Worm (Caenorhabditis elegans): ENCODE results near the gene mrp-6.

DNA sequence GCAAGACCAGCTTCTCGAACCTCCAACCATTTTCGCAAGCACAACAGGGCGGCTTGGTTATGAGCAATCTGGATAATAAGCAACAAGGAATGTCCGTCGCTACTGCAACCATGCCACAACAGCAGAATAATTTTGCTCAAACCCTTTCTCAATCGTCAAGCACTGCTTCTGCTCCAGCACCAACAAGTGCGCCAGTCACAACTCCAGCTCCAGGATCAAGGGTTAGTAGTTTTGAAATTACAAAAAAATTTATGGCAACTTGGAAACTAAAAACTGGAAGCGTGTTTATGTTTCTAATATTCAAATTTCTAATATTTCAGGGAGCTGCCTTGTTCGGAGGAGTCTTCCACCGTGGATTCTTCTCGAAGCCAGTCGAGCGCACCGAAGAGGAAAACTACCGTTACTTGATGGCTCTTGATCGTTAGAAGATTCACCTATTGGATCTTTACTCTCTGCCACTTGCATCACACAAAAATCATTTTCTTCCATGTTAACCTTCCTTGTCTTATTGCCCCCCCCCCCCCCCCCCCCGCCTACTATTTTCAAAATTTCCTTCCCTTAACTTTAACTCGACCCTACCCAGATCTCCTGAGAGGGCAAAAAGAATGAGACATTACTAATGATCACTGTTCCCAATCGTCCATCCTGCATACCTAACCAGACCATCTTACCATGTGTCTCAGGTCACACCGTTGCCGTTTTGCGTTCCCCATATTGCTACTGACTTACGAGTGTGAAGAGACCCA, 39.6 kb downstream of the mrp-6 start:
- no peak for TF ChIP-seq lsy-2 (tag; optimal IDR thresholded peaks at IDR 0.05)
- TF ChIP-seq ceh-82 (tag; optimal IDR thresholded peaks at IDR 0.05): no peak
- no peak for TF ChIP-seq C34F6.9 (tag; optimal IDR thresholded peaks at IDR 0.05)
- no peak for TF ChIP-seq fos-1 (tag; optimal IDR thresholded peaks at IDR 0.05)
